Worm (Caenorhabditis elegans): ENCODE results near the gene str-40.

The str-40 gene

DNA sequence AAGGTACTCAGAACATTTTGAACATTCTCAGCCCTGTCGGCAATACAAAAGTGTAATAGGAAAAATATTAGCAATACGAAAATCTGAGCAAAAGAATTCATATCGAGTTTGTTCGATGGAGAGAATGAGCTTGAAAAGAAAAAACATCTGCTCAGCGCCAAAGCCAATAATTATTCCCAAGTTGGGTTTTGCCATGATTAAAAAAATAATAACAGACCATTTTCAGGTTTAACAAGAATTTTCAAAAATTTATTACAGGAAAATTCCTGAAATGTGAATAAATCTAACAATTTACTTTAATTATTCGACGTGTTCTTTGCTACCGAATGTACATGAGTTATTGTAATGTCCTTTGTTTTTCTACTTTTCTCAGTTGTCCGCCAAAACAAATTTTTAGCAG lies 36.7 kb downstream of the str-40 start, which contains the start of gene irld-38:
TSS of gene irld-38 (minus strand) at position 101 of the 400 bp plus-strand sequence.
- TF ChIP-seq nhr-76 (tag; optimal IDR thresholded peaks at IDR 0.05) (no peak), rnt-1 (tag; optimal IDR thresholded peaks at IDR 0.05) (no peak), mab-9 (GFP tag; IDR thresholded peaks at IDR 0.05) (no peak), nhr-20 (tag; optimal IDR thresholded peaks at IDR 0.05) (no peak), xbp-1 (tag; optimal IDR thresholded peaks at IDR 0.05) (no peak), unc-86 (tag; optimal IDR thresholded peaks at IDR 0.05) (no peak), C34B4.2 (tag; optimal IDR thresholded peaks at IDR 0.05) (no peak), fkh-4 (tag; optimal IDR thresholded peaks at IDR 0.05; ENCODE audit: borderline replicate concordance) (no peak), nhr-12 (tag; optimal IDR thresholded peaks at IDR 0.05) (no peak), egl-27 (tag; optimal IDR thresholded peaks at IDR 0.05) (no peak), snu-23 (GFP tag; optimal IDR thresholded peaks at IDR 0.05) (no peak), fkh-8 (tag; optimal IDR thresholded peaks at IDR 0.05) (no peak)

DNA sequence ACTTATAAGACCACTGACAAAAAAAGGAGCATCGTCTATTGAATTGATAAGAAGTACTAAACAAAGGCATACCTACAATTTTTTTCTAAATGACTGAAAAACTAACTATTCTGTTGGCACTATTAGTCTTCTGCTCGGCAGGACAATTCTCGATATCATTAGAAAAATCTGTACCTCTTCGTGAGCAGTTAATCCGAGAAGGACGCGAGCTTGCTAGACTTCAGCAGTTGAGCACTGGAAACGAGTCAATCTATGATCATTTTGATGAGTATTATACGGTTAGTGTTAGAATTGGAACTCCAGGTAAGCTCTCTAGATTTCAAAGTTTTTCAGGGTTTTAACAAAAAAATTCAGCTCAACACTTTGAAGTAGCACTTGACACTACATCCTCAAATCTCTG lies 40.8 kb downstream of the str-40 start, which contains the start of gene asp-7:
TSS of gene asp-7 (plus strand) at position 81 of the 400 bp plus-strand sequence.
- TF ChIP-seq alr-1 (tag; optimal IDR thresholded peaks at IDR 0.05; ENCODE audit: borderline replicate concordance) (no peak), skn-1 (tag; optimal IDR thresholded peaks at IDR 0.05) (no peak), nhr-20 (tag; optimal IDR thresholded peaks at IDR 0.05) (no peak), efl-1 (optimal IDR thresholded peaks at IDR 0.05) (no peak), efl-1 (GFP tag; optimal IDR thresholded peaks at IDR 0.05 in 1 of 2) (peak in 1 of 2 experiments; percentile 80), nhr-237 (tag; optimal IDR thresholded peaks at IDR 0.05) (no peak)

DNA sequence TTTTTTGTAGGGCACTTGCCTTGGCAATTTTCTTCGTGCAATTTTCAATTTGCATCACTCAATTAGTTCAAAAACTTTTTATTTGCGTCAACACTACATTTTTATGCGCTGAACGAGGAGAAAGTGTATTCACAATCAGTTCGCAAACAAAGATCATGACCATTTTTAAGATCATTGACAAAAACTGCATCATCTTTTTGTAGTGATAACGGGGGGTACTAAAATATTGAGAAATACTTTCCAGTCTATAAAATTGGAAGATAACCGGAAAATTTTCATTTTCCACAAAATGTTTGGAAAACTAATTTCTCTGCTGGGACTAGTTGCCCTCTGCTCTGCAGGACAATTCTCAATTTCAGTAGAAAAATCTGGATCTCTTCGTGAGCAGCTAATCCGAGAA lies 44.7 kb downstream of the str-40 start, which contains the start of gene asp-8:
TSS of gene asp-8 (plus strand) at position 276 of the 400 bp plus-strand sequence.
- TF ChIP-seq egl-13 (tag; optimal IDR thresholded peaks at IDR 0.05) (no peak), elt-2 (tag; optimal IDR thresholded peaks at IDR 0.05) (peak; percentile 60)

DNA sequence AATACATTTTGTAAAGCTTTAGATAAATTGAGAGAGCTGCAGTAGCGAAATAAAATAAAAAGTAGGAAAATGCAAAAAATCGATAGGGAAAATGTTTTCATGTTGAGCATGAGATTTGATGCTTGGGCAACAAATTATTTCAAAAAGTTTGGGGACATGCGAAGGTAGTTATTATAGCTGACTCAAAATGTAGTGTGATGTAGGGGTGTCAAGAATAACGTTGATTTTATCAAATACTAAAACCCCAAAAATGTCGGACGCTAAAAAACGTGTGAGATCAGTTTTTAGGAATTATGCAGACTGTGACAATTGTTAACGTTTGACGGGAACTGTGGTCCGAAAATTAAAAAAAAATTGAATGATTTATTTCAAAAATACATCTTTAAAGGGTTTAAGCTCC lies 47.7 kb downstream of the str-40 start, which contains the start of gene irld-12:
TSS of gene irld-12 (minus strand) at position 101 of the 400 bp plus-strand sequence.
- no peak for TF ChIP-seq sox-4 (tag; optimal IDR thresholded peaks at IDR 0.05)
- TF ChIP-seq grh-1 (GFP tag; IDR thresholded peaks at IDR 0.05): no peak
- no peak for TF ChIP-seq jun-1 (tag; optimal IDR thresholded peaks at IDR 0.05)
- no peak for TF ChIP-seq mef-2 (tag; optimal IDR thresholded peaks at IDR 0.05)
- TF ChIP-seq unc-62 (GFP tag; optimal IDR thresholded peaks at IDR 0.05): no peak
- TF ChIP-seq tlp-1 (tag; optimal IDR thresholded peaks at IDR 0.05): no peak
- no peak for TF ChIP-seq mab-9 (GFP tag; IDR thresholded peaks at IDR 0.05)
- no peak for TF ChIP-seq pag-3 (tag; optimal IDR thresholded peaks at IDR 0.05; ENCODE audit: borderline replicate concordance, insufficient read depth)
- no peak for TF ChIP-seq sup-37 (GFP tag; optimal IDR thresholded peaks at IDR 0.05)
- no peak for TF ChIP-seq ceh-88 (GFP tag; IDR thresholded peaks at IDR 0.05)
- no peak for TF ChIP-seq lin-13 (GFP tag; optimal IDR thresholded peaks at IDR 0.05)
- no peak for TF ChIP-seq lir-3 (tag; optimal IDR thresholded peaks at IDR 0.05; ENCODE audit: poor library complexity)
- TF ChIP-seq ceh-90 (tag; optimal IDR thresholded peaks at IDR 0.05): no peak
- no peak for TF ChIP-seq egl-13 (tag; optimal IDR thresholded peaks at IDR 0.05)
- TF ChIP-seq lin-14 (GFP tag; optimal IDR thresholded peaks at IDR 0.05): no peak
- no peak for TF ChIP-seq vab-15 (tag; optimal IDR thresholded peaks at IDR 0.05)
- no peak for TF ChIP-seq ztf-4 (tag; optimal IDR thresholded peaks at IDR 0.05)
- no peak for TF ChIP-seq mep-1 (tag; optimal IDR thresholded peaks at IDR 0.05)

Data from whole organism, L1 larva.